Worm (Caenorhabditis elegans) whole organism, L4/young adult: ENCODE data around the gene srg-10.

Experiments used
- W03F9.2 ChIP-seq: fragments of 150-350 bp; optimal IDR thresholded peaks from 2 replicates; lab custom pipeline; 2014; ENCODE audit warnings: missing biosample characterization, missing genetic modification characterization
- dao-5 ChIP-seq: sonication (generic microtip); optimal IDR thresholded peaks from 2 replicates; lab custom pipeline; 2016; ENCODE audit warnings: missing genotype, missing genetic modification characterization, moderate library complexity, missing compliant biosample characterization
- him-1 ChIP-seq: sonication (generic microtip); optimal IDR thresholded peaks from 2 replicates; lab custom pipeline; 2016; ENCODE audit warnings: missing genotype, missing genetic modification reagents, missing genetic modification characterization, missing compliant biosample characterization

DNA sequence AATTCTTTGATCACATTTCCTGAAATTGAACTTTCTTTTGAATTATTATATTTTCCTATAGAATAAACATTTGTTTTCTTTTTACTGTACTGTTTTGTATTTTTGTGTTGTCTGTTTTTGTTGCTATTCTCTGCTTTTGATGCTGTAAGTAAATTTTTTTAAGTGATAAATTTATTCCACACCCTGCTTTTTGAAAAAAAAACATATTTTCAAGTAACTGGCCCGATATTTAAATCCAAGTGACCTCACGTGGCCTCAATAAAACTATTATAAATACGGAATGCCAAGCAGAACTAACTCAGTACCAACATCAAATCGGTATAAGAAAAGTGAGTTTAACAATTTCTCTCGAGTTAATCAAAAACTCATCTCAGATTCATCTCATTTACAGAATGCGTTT, 49.4 kb upstream of the srg-10 start, which contains the start of gene clec-151:
- TF ChIP-seq him-1 (tag; lab: Kevin White, UChicago) (no peak), W03F9.2 (no peak), dao-5 (tag; lab: Kevin White, UChicago) (no peak)
